Worm (Caenorhabditis elegans) whole organism, L4 larva: Measurements from ENCODE around the gene lsm-4.

ENCODE experiments used
- F26F4.8 ChIP-seq: fragments of 200-800 bp; sonication (Bioruptor generic); conservative IDR thresholded peaks from 2 replicates; pipeline ENCODE4 v1.3.6; 2022; ENCODE audit warnings: missing genetic modification characterization, missing compliant biosample characterization
- F37D6.2 ChIP-seq: sonication (generic microtip); optimal IDR thresholded peaks from 2 replicates; lab custom pipeline; 2016; ENCODE audit warnings: mild to moderate bottlenecking, missing genetic modification characterization, missing compliant biosample characterization
- R02D3.7 ChIP-seq: fragments of 150-350 bp; sonication (generic microtip); optimal IDR thresholded peaks from 3 replicates; lab custom pipeline; 2014; ENCODE audit warnings: missing biosample characterization, missing genetic modification characterization
- T20F7.1 ChIP-seq: fragments of 200-800 bp; sonication (Bioruptor generic); optimal IDR thresholded peaks from 2 replicates; lab custom pipeline; 2018; ENCODE audit warnings: mild to moderate bottlenecking, missing genetic modification characterization, missing compliant biosample characterization
- Y48G9A.11 ChIP-seq: fragments of 200-800 bp; sonication (Bioruptor generic); IDR thresholded peaks from 2 replicates; pipeline ENCODE4 v1.3.6; 2022; ENCODE audit warnings: missing genetic modification reagents, missing genetic modification characterization, missing compliant biosample characterization
- Y5F2A.4 ChIP-seq: fragments of 200-800 bp; sonication (Bioruptor generic); optimal IDR thresholded peaks from 2 replicates; lab custom pipeline; 2018; ENCODE audit warnings: mild to moderate bottlenecking, missing genetic modification characterization, missing compliant biosample characterization
- ZK546.5 ChIP-seq, 2 experiments: sonication (generic microtip); optimal IDR thresholded peaks; 2 replicates each; lab custom pipeline; 2017; ENCODE audit warnings: missing biosample characterization in 2 of 2, missing genetic modification characterization in 2 of 2
- aly-2 ChIP-seq: sonication (generic microtip); optimal IDR thresholded peaks from 2 replicates; lab custom pipeline; 2018; ENCODE audit warnings: missing biosample characterization, missing genetic modification characterization
- ceh-20 ChIP-seq: fragments of 200-800 bp; sonication (Bioruptor generic); IDR thresholded peaks from 2 replicates; pipeline ENCODE4 v1.3.6; 2022; ENCODE audit warnings: missing genetic modification reagents, missing genetic modification characterization, missing compliant biosample characterization
- ceh-44 ChIP-seq: fragments of 200-800 bp; sonication (Bioruptor generic); IDR thresholded peaks from 2 replicates; pipeline ENCODE4 v1.3.6; 2022; ENCODE audit warnings: missing genetic modification reagents, missing genetic modification characterization, missing compliant biosample characterization
- ces-1 ChIP-seq: fragments of 150-350 bp; sonication (generic microtip); optimal IDR thresholded peaks from 4 replicates; lab custom pipeline; 2014; ENCODE audit warnings: missing biosample characterization, missing genetic modification reagents, missing genetic modification characterization
- daf-16 ChIP-seq, 3 experiments: sonication (generic microtip); optimal IDR thresholded peaks; 2 replicates each; lab custom pipeline; 2016 to 2017; ENCODE audit warnings: missing genetic modification characterization in 3 of 3, missing genetic modification reagents in 3 of 3, mild to moderate bottlenecking in 2 of 3, missing compliant biosample characterization in 2 of 3, missing biosample characterization in 1 of 3, moderate library complexity in 1 of 3
- daf-19 ChIP-seq: fragments of 200-800 bp; sonication (Bioruptor generic); conservative IDR thresholded peaks from 2 replicates; pipeline ENCODE4 v1.3.6; 2022; ENCODE audit warnings: missing genetic modification characterization, missing compliant biosample characterization
- daf-8 ChIP-seq: fragments of 200-800 bp; sonication (Bioruptor generic); IDR thresholded peaks from 2 replicates; pipeline ENCODE4 v1.3.6; 2022; ENCODE audit warnings: missing genetic modification characterization, missing compliant biosample characterization
- dmd-6 ChIP-seq: fragments of 200-800 bp; sonication (Bioruptor generic); IDR thresholded peaks from 2 replicates; pipeline ENCODE4 v1.3.6; 2022; ENCODE audit warnings: missing genetic modification reagents, missing genetic modification characterization, missing compliant biosample characterization
- dmd-8 ChIP-seq: fragments of 200-800 bp; sonication (Bioruptor generic); IDR thresholded peaks from 2 replicates; pipeline ENCODE4 v1.3.6; 2022; ENCODE audit warnings: missing genetic modification characterization, missing compliant biosample characterization
- dpl-1 ChIP-seq: fragments of 150-350 bp; optimal IDR thresholded peaks from 2 replicates; lab custom pipeline; 2014; ENCODE audit warnings: missing biosample characterization, missing genetic modification reagents, missing genetic modification characterization
- dve-1 ChIP-seq: sonication (generic microtip); optimal IDR thresholded peaks from 2 replicates; lab custom pipeline; 2017; ENCODE audit warnings: antibody characterized with exemption, mild to moderate bottlenecking, missing genetic modification characterization, missing compliant biosample characterization; ENCODE audit not compliant: insufficient read depth
- hlh-11 ChIP-seq: fragments of 200-800 bp; sonication (Bioruptor generic); optimal IDR thresholded peaks from 2 replicates; lab custom pipeline; 2018; ENCODE audit warnings: mild to moderate bottlenecking, missing genetic modification characterization, missing compliant biosample characterization
- hlh-30 ChIP-seq: sonication (generic microtip); optimal IDR thresholded peaks from 2 replicates; lab custom pipeline; 2017; ENCODE audit warnings: antibody characterized with exemption, mild to moderate bottlenecking, missing genetic modification characterization, missing compliant biosample characterization; ENCODE audit not compliant: insufficient read depth
- lin-29 ChIP-seq: fragments of 200-800 bp; sonication (Bioruptor generic); IDR thresholded peaks from 2 replicates; pipeline ENCODE4 v1.3.6; 2022; ENCODE audit warnings: missing genetic modification reagents, missing genetic modification characterization, missing compliant biosample characterization
- lir-3 ChIP-seq: sonication (generic microtip); optimal IDR thresholded peaks from 2 replicates; lab custom pipeline; 2016; ENCODE audit warnings: mild to moderate bottlenecking, missing genetic modification characterization, missing compliant biosample characterization
- lsy-2 ChIP-seq, 2 experiments: fragments of 150-350 bp in 1 of 2; sonication (generic microtip) in 1 of 2; optimal IDR thresholded peaks; 2 replicates each; lab custom pipeline; 2014 to 2017; ENCODE audit warnings: missing biosample characterization in 2 of 2, missing genetic modification characterization in 2 of 2
- madf-9 ChIP-seq: fragments of 200-800 bp; sonication (Bioruptor generic); conservative IDR thresholded peaks from 2 replicates; pipeline ENCODE4 v1.3.6; 2022; ENCODE audit warnings: missing genetic modification reagents, missing genetic modification characterization, missing compliant biosample characterization
- mdt-29 ChIP-seq: fragments of 200-800 bp; sonication (Bioruptor generic); IDR thresholded peaks from 2 replicates; pipeline ENCODE4 v1.3.6; 2022; ENCODE audit warnings: missing genetic modification reagents, missing genetic modification characterization, missing compliant biosample characterization
- mep-1 ChIP-seq: fragments of 150-350 bp; sonication (generic microtip); optimal IDR thresholded peaks from 3 replicates; lab custom pipeline; 2014; ENCODE audit warnings: missing biosample characterization, missing genetic modification characterization
- mxl-2 ChIP-seq: fragments of 200-800 bp; sonication (Bioruptor generic); conservative IDR thresholded peaks from 2 replicates; pipeline ENCODE4 v1.3.6; 2022; ENCODE audit warnings: missing genetic modification reagents, missing genetic modification characterization, missing compliant biosample characterization
- mxl-3 ChIP-seq: fragments of 200-800 bp; sonication (Bioruptor generic); optimal IDR thresholded peaks from 2 replicates; lab custom pipeline; 2018; ENCODE audit warnings: mild to moderate bottlenecking, missing genetic modification characterization, missing compliant biosample characterization
- nhr-111 ChIP-seq: fragments of 200-800 bp; sonication (Bioruptor generic); optimal IDR thresholded peaks from 2 replicates; lab custom pipeline; 2018; ENCODE audit warnings: mild to moderate bottlenecking, missing genetic modification characterization, missing compliant biosample characterization
- nhr-237 ChIP-seq: sonication (generic microtip); optimal IDR thresholded peaks from 2 replicates; lab custom pipeline; 2017; ENCODE audit warnings: missing biosample characterization, missing genetic modification characterization
- nhr-25 ChIP-seq: sonication (generic microtip); optimal IDR thresholded peaks from 2 replicates; lab custom pipeline; 2017; ENCODE audit warnings: missing genetic modification characterization, mild to moderate bottlenecking, missing compliant biosample characterization, antibody characterized with exemption, moderate library complexity, borderline replicate concordance; ENCODE audit not compliant: insufficient read depth
- nhr-28 ChIP-seq: fragments of 150-350 bp; optimal IDR thresholded peaks from 2 replicates; lab custom pipeline; 2014; ENCODE audit warnings: missing biosample characterization, missing genetic modification characterization
- nhr-42 ChIP-seq: fragments of 200-800 bp; sonication (Bioruptor generic); IDR thresholded peaks from 2 replicates; pipeline ENCODE4 v1.3.6; 2022; ENCODE audit warnings: missing genetic modification characterization, missing compliant biosample characterization
- nhr-6 ChIP-seq: fragments of 150-350 bp; optimal IDR thresholded peaks from 2 replicates; lab custom pipeline; 2014; ENCODE audit warnings: missing biosample characterization, missing genetic modification characterization
- nhr-76 ChIP-seq: fragments of 150-350 bp; optimal IDR thresholded peaks from 2 replicates; lab custom pipeline; 2014; ENCODE audit warnings: missing biosample characterization, missing genetic modification characterization
- nhr-77 ChIP-seq: fragments of 150-350 bp; optimal IDR thresholded peaks from 2 replicates; lab custom pipeline; 2014; ENCODE audit warnings: missing biosample characterization, missing genetic modification characterization
- pha-4 ChIP-seq, 2 experiments: fragments of 150-350 bp in 1 of 2; fragments of 200-800 bp in 1 of 2; sonication (Bioruptor generic) in 1 of 2; IDR thresholded peaks in 1 of 2; optimal IDR thresholded peaks in 1 of 2; 2 replicates each; pipeline versions ENCODE4 v1.3.6 to Lab custom; 2014 to 2022; ENCODE audit warnings: missing genetic modification characterization in 2 of 2, missing genetic modification reagents in 2 of 2, missing biosample characterization in 1 of 2, missing compliant biosample characterization in 1 of 2
- php-3 ChIP-seq: fragments of 200-800 bp; sonication (Bioruptor generic); IDR thresholded peaks from 2 replicates; pipeline ENCODE4 v1.3.6; 2022; ENCODE audit warnings: missing genetic modification reagents, missing genetic modification characterization, missing compliant biosample characterization
- pqm-1 ChIP-seq: sonication (generic microtip); optimal IDR thresholded peaks from 2 replicates; lab custom pipeline; 2017; ENCODE audit warnings: missing biosample characterization, missing genetic modification characterization
- snpc-4 ChIP-seq: fragments of 150-350 bp; optimal IDR thresholded peaks from 2 replicates; lab custom pipeline; 2014; ENCODE audit warnings: missing biosample characterization, missing genetic modification characterization
- spr-1 ChIP-seq: sonication (generic microtip); optimal IDR thresholded peaks from 2 replicates; lab custom pipeline; 2016; ENCODE audit warnings: mild to moderate bottlenecking, missing genetic modification characterization, missing compliant biosample characterization
- tra-1 ChIP-seq: fragments of 200-800 bp; sonication (Bioruptor generic); IDR thresholded peaks from 2 replicates; pipeline ENCODE4 v1.3.6; 2022; ENCODE audit warnings: missing genetic modification reagents, missing genetic modification characterization, missing compliant biosample characterization
- unc-130 ChIP-seq: sonication (generic microtip); optimal IDR thresholded peaks from 2 replicates; lab custom pipeline; 2016; ENCODE audit warnings: missing genetic modification reagents, missing genetic modification characterization, missing compliant biosample characterization
- zag-1 ChIP-seq: fragments of 150-350 bp; optimal IDR thresholded peaks from 2 replicates; lab custom pipeline; 2014; ENCODE audit warnings: missing biosample characterization, missing genetic modification characterization
- zfp-2 ChIP-seq: sonication (generic microtip); optimal IDR thresholded peaks from 2 replicates; lab custom pipeline; 2016; ENCODE audit warnings: mild to moderate bottlenecking, missing genetic modification characterization, missing compliant biosample characterization
- zip-2 ChIP-seq: fragments of 150-350 bp; optimal IDR thresholded peaks from 2 replicates; lab custom pipeline; 2014; ENCODE audit warnings: missing biosample characterization, missing genetic modification characterization

lsm-4 gene

DNA sequence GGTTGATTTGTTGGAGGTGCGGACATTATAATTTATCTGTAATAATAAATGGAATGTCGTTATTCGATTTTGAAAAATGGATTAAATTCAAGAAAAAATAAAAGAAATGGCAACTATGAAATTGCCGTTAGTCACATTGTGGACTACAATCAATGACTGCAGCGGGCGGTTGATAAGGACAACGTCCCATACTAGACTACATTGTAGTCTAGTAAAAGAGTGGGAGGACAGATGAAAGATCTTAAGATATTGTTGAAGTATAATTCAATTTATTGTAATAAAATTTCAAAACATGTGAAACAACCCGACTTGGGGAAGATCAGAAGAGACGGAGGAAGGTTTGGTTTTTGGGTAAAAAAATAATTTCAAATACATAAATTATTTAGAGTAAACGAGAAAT is 985 bp downstream of the lsm-4 start, which contains the start of the genes prx-13 and ada-2:
Gene prx-13, minus strand, starts transcription at position 38 of the 400 bp plus-strand sequence.
Gene ada-2, plus strand, starts transcription at position 282 of the 400 bp plus-strand sequence.
- TF ChIP-seq nhr-28 (peak; percentile 98), nhr-237 (tag; lab: Kevin White, UChicago) (no peak), php-3 (no peak), nhr-76 (tag; lab: Kevin White, UChicago) (no peak), spr-1 (no peak), pha-4 (GFP tag; IDR thresholded peaks at IDR 0.05; lab: Robert Waterston, UW) (no peak), pha-4 (tag; optimal IDR thresholded peaks at IDR 0.05; lab: Kevin White, UChicago) (no peak), daf-16 (GFP tag; optimal IDR thresholded peaks at IDR 0.05; lab: Kevin White, UChicago) (no peak), daf-16 (tag; optimal IDR thresholded peaks at IDR 0.05; lab: Kevin White, UChicago) (peak; percentile 37), dmd-8 (GFP tag; lab: Robert Waterston, UW) (no peak), mxl-2 (GFP tag; lab: Robert Waterston, UW) (no peak), dpl-1 (GFP tag; lab: Kevin White, UChicago) (no peak), ZK546.5 (tag; optimal IDR thresholded peaks at IDR 0.05; lab: Kevin White, UChicago) (no peak), tra-1 (GFP tag; lab: Robert Waterston, UW) (no peak), zip-2 (tag; lab: Kevin White, UChicago) (no peak), F26F4.8 (no peak), nhr-111 (GFP tag; lab: Kevin White, UChicago) (no peak), hlh-30 (peak; percentile 25), snpc-4 (tag; lab: Kevin White, UChicago) (no peak), unc-130 (GFP tag; lab: Kevin White, UChicago) (no peak), F37D6.2 (tag; lab: Kevin White, UChicago) (no peak), mdt-29 (GFP tag; lab: Robert Waterston, UW) (no peak), hlh-11 (peak; percentile 46), dmd-6 (peak; percentile 53), madf-9 (GFP tag; lab: Robert Waterston, UW) (no peak), nhr-6 (tag; lab: Kevin White, UChicago) (peak; percentile 50), nhr-77 (tag; lab: Kevin White, UChicago) (peak; percentile 40), pqm-1 (tag; lab: Kevin White, UChicago) (peak; percentile 76), Y48G9A.11 (no peak), aly-2 (tag; lab: Kevin White, UChicago) (no peak), mep-1 (no peak), ceh-44 (GFP tag; lab: Robert Waterston, UW) (no peak), lin-29 (GFP tag; lab: Robert Waterston, UW) (no peak), lsy-2 (tag; optimal IDR thresholded peaks at IDR 0.05; lab: Kevin White, UChicago) (peak in 1 of 2 experiments; percentile 3), daf-19 (GFP tag; lab: Robert Waterston, UW) (no peak), zag-1 (tag; lab: Kevin White, UChicago) (no peak), nhr-25 (tag; lab: Kevin White, UChicago) (no peak), ceh-20 (no peak), R02D3.7 (no peak), nhr-42 (GFP tag; lab: Robert Waterston, UW) (no peak), daf-8 (GFP tag; lab: Robert Waterston, UW) (no peak), T20F7.1 (peak; percentile 46), ces-1 (GFP tag; lab: Kevin White, UChicago) (no peak), Y5F2A.4 (GFP tag; lab: Kevin White, UChicago) (no peak), zfp-2 (no peak), mxl-3 (GFP tag; lab: Kevin White, UChicago) (no peak), dve-1 (peak; percentile 45), lir-3 (tag; lab: Kevin White, UChicago) (peak; percentile 5)
